Worm (Caenorhabditis elegans) whole organism, young adult: Measurements from ENCODE around the gene nhr-267.

Source experiments
- B0261.1 ChIP-seq: sonication (generic microtip); optimal IDR thresholded peaks from 2 replicates; lab custom pipeline; 2016; ENCODE audit warnings: mild to moderate bottlenecking, missing genetic modification characterization, moderate library complexity, missing compliant biosample characterization
- C06A6.2 ChIP-seq: fragments of 200-800 bp; sonication (Bioruptor generic); conservative IDR thresholded peaks from 2 replicates; pipeline ENCODE4 v1.3.6; 2022; ENCODE audit warnings: missing genetic modification characterization, missing compliant biosample characterization
- D2030.7 ChIP-seq: fragments of 200-800 bp; sonication (Bioruptor generic); IDR thresholded peaks from 2 replicates; pipeline ENCODE4 v1.3.6; 2022; ENCODE audit warnings: missing genetic modification reagents, missing genetic modification characterization, missing compliant biosample characterization
- F23B12.7 ChIP-seq: sonication (generic microtip); optimal IDR thresholded peaks from 2 replicates; lab custom pipeline; 2017; ENCODE audit warnings: missing genetic modification characterization, mild to moderate bottlenecking, missing compliant biosample characterization, antibody characterized with exemption, moderate library complexity; ENCODE audit not compliant: insufficient read depth
- F57A8.1 ChIP-seq: fragments of 200-800 bp; sonication (Bioruptor generic); optimal IDR thresholded peaks from 2 replicates; lab custom pipeline; 2018; ENCODE audit warnings: mild to moderate bottlenecking, missing genetic modification characterization, moderate library complexity, missing compliant biosample characterization
- T07F8.4 ChIP-seq: sonication (generic microtip); optimal IDR thresholded peaks from 2 replicates; lab custom pipeline; 2016; ENCODE audit warnings: mild to moderate bottlenecking, missing genetic modification characterization, moderate library complexity, missing compliant biosample characterization
- T26A5.8 ChIP-seq: sonication (generic microtip); optimal IDR thresholded peaks from 2 replicates; lab custom pipeline; 2016; ENCODE audit warnings: missing genetic modification characterization, missing compliant biosample characterization
- aptf-3 ChIP-seq: fragments of 200-800 bp; sonication (Bioruptor generic); IDR thresholded peaks from 2 replicates; pipeline ENCODE4 v1.3.6; 2022; ENCODE audit warnings: missing genetic modification characterization, missing compliant biosample characterization
- attf-5 ChIP-seq: fragments of 200-800 bp; sonication (Bioruptor generic); optimal IDR thresholded peaks from 2 replicates; lab custom pipeline; 2018; ENCODE audit warnings: mild to moderate bottlenecking, missing genetic modification characterization, missing compliant biosample characterization
- ceh-58 ChIP-seq: fragments of 200-800 bp; sonication (Bioruptor generic); IDR thresholded peaks from 2 replicates; pipeline ENCODE4 v1.3.6; 2022; ENCODE audit warnings: missing genetic modification characterization, missing compliant biosample characterization
- ceh-91 ChIP-seq: fragments of 200-800 bp; sonication (Bioruptor generic); IDR thresholded peaks from 2 replicates; pipeline ENCODE4 v1.3.6; 2022; ENCODE audit warnings: missing genetic modification reagents, missing genetic modification characterization, missing compliant biosample characterization
- dpff-1 ChIP-seq: sonication (generic microtip); optimal IDR thresholded peaks from 2 replicates; lab custom pipeline; 2017; ENCODE audit warnings: mild to moderate bottlenecking, missing genetic modification characterization, missing compliant biosample characterization
- egl-18 ChIP-seq: fragments of 200-800 bp; sonication (Bioruptor generic); IDR thresholded peaks from 2 replicates; pipeline ENCODE4 v1.3.6; 2022; ENCODE audit warnings: missing genetic modification reagents, missing genetic modification characterization, missing compliant biosample characterization
- ekl-4 ChIP-seq: fragments of 200-800 bp; sonication (Bioruptor generic); IDR thresholded peaks from 2 replicates; pipeline ENCODE4 v1.3.6; 2022; ENCODE audit warnings: missing genetic modification reagents, missing genetic modification characterization, missing compliant biosample characterization
- him-1 ChIP-seq: sonication (generic microtip); optimal IDR thresholded peaks from 2 replicates; lab custom pipeline; 2016; ENCODE audit warnings: missing genotype, missing genetic modification reagents, missing genetic modification characterization, missing compliant biosample characterization
- hmg-1.2 ChIP-seq: fragments of 200-800 bp; sonication (Bioruptor generic); IDR thresholded peaks from 2 replicates; pipeline ENCODE4 v1.3.6; 2022; ENCODE audit warnings: missing genetic modification reagents, missing genetic modification characterization, missing compliant biosample characterization
- hmg-20 ChIP-seq: fragments of 200-800 bp; sonication (Bioruptor generic); IDR thresholded peaks from 2 replicates; pipeline ENCODE4 v1.3.6; 2022; ENCODE audit warnings: missing genetic modification reagents, missing genetic modification characterization, missing compliant biosample characterization
- hrde-1 ChIP-seq: sonication (generic microtip); optimal IDR thresholded peaks from 2 replicates; lab custom pipeline; 2016; ENCODE audit warnings: missing genetic modification characterization, mild to moderate bottlenecking, missing compliant biosample characterization, moderate library complexity, missing genotype, missing genetic modification reagents, borderline replicate concordance
- let-526 ChIP-seq: fragments of 200-800 bp; sonication (Bioruptor generic); IDR thresholded peaks from 2 replicates; pipeline ENCODE4 v1.3.6; 2022; ENCODE audit warnings: missing genetic modification reagents, missing genetic modification characterization, missing compliant biosample characterization
- let-607 ChIP-seq, 2 experiments: fragments of 200-800 bp in 1 of 2; sonication (Bioruptor generic) in 1 of 2; sonication (generic microtip) in 1 of 2; optimal IDR thresholded peaks; 2 replicates each; lab custom pipeline; 2016 to 2018; ENCODE audit warnings: mild to moderate bottlenecking in 2 of 2, missing compliant biosample characterization in 2 of 2, missing genetic modification characterization in 2 of 2, moderate library complexity in 2 of 2, missing genotype in 1 of 2
- lin-35 ChIP-seq, 3 experiments: fragments of 150-350 bp in 2 of 3; sonication (generic microtip) in 1 of 3; optimal IDR thresholded peaks; 2 replicates each; lab custom pipeline; 2014 to 2018; ENCODE audit warnings: missing biosample characterization in 3 of 3, missing genetic modification characterization in 3 of 3, missing genetic modification reagents in 3 of 3
- lsl-1 ChIP-seq: fragments of 200-800 bp; sonication (Bioruptor generic); optimal IDR thresholded peaks from 2 replicates; lab custom pipeline; 2018; ENCODE audit warnings: mild to moderate bottlenecking, missing genetic modification characterization, moderate library complexity, missing compliant biosample characterization
- lsy-27 ChIP-seq: sonication (generic microtip); optimal IDR thresholded peaks from 2 replicates; lab custom pipeline; 2017; ENCODE audit warnings: missing genetic modification characterization, mild to moderate bottlenecking, missing compliant biosample characterization, antibody characterized with exemption, missing genotype, borderline replicate concordance; ENCODE audit not compliant: insufficient read depth
- madf-10 ChIP-seq: sonication (generic microtip); optimal IDR thresholded peaks from 2 replicates; lab custom pipeline; 2016; ENCODE audit warnings: mild to moderate bottlenecking, missing genetic modification characterization, missing compliant biosample characterization
- madf-3 ChIP-seq: fragments of 200-800 bp; sonication (Bioruptor generic); IDR thresholded peaks from 2 replicates; pipeline ENCODE4 v1.3.6; 2022; ENCODE audit warnings: missing genetic modification reagents, missing genetic modification characterization, missing compliant biosample characterization
- madf-6 ChIP-seq: fragments of 200-800 bp; sonication (Bioruptor generic); IDR thresholded peaks from 2 replicates; pipeline ENCODE4 v1.3.6; 2022; ENCODE audit warnings: missing genetic modification reagents, missing genetic modification characterization, missing compliant biosample characterization
- madf-8 ChIP-seq: fragments of 200-800 bp; sonication (Bioruptor generic); conservative IDR thresholded peaks from 2 replicates; pipeline ENCODE4 v1.3.6; 2022; ENCODE audit warnings: missing genetic modification reagents, missing genetic modification characterization, missing compliant biosample characterization
- mel-28 ChIP-seq: sonication (generic microtip); optimal IDR thresholded peaks from 2 replicates; lab custom pipeline; 2016; ENCODE audit warnings: borderline replicate concordance, mild to moderate bottlenecking, missing genetic modification characterization, missing compliant biosample characterization
- nfya-2 ChIP-seq: fragments of 200-800 bp; sonication (Bioruptor generic); IDR thresholded peaks from 2 replicates; pipeline ENCODE4 v1.3.6; 2022; ENCODE audit warnings: missing genetic modification reagents, missing genetic modification characterization, missing compliant biosample characterization
- nfyb-1 ChIP-seq: fragments of 200-800 bp; sonication (Bioruptor generic); IDR thresholded peaks from 2 replicates; pipeline ENCODE4 v1.3.6; 2022; ENCODE audit warnings: missing genetic modification reagents, missing genetic modification characterization, missing compliant biosample characterization
- nhr-120 ChIP-seq: fragments of 200-800 bp; sonication (Bioruptor generic); IDR thresholded peaks from 2 replicates; pipeline ENCODE4 v1.3.6; 2022; ENCODE audit warnings: missing genetic modification characterization, missing compliant biosample characterization
- nhr-27 ChIP-seq: fragments of 200-800 bp; sonication (Bioruptor generic); optimal IDR thresholded peaks from 2 replicates; lab custom pipeline; 2018; ENCODE audit warnings: mild to moderate bottlenecking, missing genetic modification characterization, moderate library complexity, missing compliant biosample characterization
- pbrm-1 ChIP-seq: fragments of 200-800 bp; sonication (Bioruptor generic); IDR thresholded peaks from 2 replicates; pipeline ENCODE4 v1.3.6; 2022; ENCODE audit warnings: missing genetic modification reagents, missing genetic modification characterization, missing compliant biosample characterization
- sdz-38 ChIP-seq: sonication (generic microtip); optimal IDR thresholded peaks from 2 replicates; lab custom pipeline; 2016; ENCODE audit warnings: missing genotype, missing genetic modification characterization, missing compliant biosample characterization
- zfh-2 ChIP-seq: fragments of 200-800 bp; sonication (Bioruptor generic); conservative IDR thresholded peaks from 2 replicates; pipeline ENCODE4 v1.3.6; 2022; ENCODE audit warnings: missing genetic modification reagents, missing genetic modification characterization, missing compliant biosample characterization
- ztf-18 ChIP-seq: sonication (generic microtip); optimal IDR thresholded peaks from 2 replicates; lab custom pipeline; 2016; ENCODE audit warnings: missing genotype, mild to moderate bottlenecking, missing genetic modification characterization, missing compliant biosample characterization
- ztf-22 ChIP-seq: fragments of 200-800 bp; sonication (Bioruptor generic); optimal IDR thresholded peaks from 2 replicates; lab custom pipeline; 2018; ENCODE audit warnings: mild to moderate bottlenecking, missing genetic modification characterization, moderate library complexity, missing compliant biosample characterization
- ztf-26 ChIP-seq: sonication (generic microtip); optimal IDR thresholded peaks from 2 replicates; lab custom pipeline; 2017; ENCODE audit warnings: missing genetic modification characterization, missing compliant biosample characterization

nhr-267 gene

ce11 chrIV:9266464-9266863 is 19.7 kb downstream of the nhr-267 start, which contains the start of gene Y11D7A.19:
TSS of gene Y11D7A.19 (minus strand) at chrIV:9266564.
- no peak for TF ChIP-seq ceh-91
- no peak for TF ChIP-seq nfyb-1 (GFP tag; lab: Robert Waterston, UW)
- no peak for TF ChIP-seq C06A6.2 (GFP tag; lab: Robert Waterston, UW)
- TF ChIP-seq ztf-18 (tag; lab: Kevin White, UChicago): no peak
- no peak for TF ChIP-seq hrde-1 (tag; lab: Kevin White, UChicago)
- no peak for TF ChIP-seq mel-28
- TF ChIP-seq hmg-1.2 (GFP tag; lab: Robert Waterston, UW): no peak
- TF ChIP-seq ceh-58 (GFP tag; lab: Robert Waterston, UW): no peak
- TF ChIP-seq D2030.7 (GFP tag; lab: Robert Waterston, UW): no peak
- no peak for TF ChIP-seq T26A5.8
- TF ChIP-seq, all 124 proteins: peak for 0

ce11 chrIV:9264513-9264912 is 21.7 kb downstream of the nhr-267 start:
- TF ChIP-seq madf-3 (GFP tag; lab: Robert Waterston, UW) (no peak), madf-8 (peak; percentile 78), sdz-38 (tag; lab: Kevin White, UChicago) (no peak), lin-35 (GFP tag; optimal IDR thresholded peaks at IDR 0.05; lab: Kevin White, UChicago) (no peak), F57A8.1 (GFP tag; lab: Kevin White, UChicago) (no peak), ekl-4 (GFP tag; lab: Robert Waterston, UW) (no peak), B0261.1 (no peak), egl-18 (GFP tag; lab: Robert Waterston, UW) (no peak), him-1 (tag; lab: Kevin White, UChicago) (no peak), let-526 (GFP tag; lab: Robert Waterston, UW) (no peak), lsy-27 (tag; lab: Kevin White, UChicago) (no peak), nhr-27 (no peak), attf-5 (GFP tag; lab: Kevin White, UChicago) (no peak), ztf-26 (tag; lab: Kevin White, UChicago) (no peak), pbrm-1 (GFP tag; lab: Robert Waterston, UW) (no peak), T07F8.4 (tag; lab: Kevin White, UChicago) (no peak), dpff-1 (no peak), F23B12.7 (tag; lab: Kevin White, UChicago) (no peak), madf-6 (GFP tag; lab: Robert Waterston, UW) (peak; percentile 58), aptf-3 (GFP tag; lab: Robert Waterston, UW) (no peak), lsl-1 (peak; percentile 32), let-607 (tag; optimal IDR thresholded peaks at IDR 0.05; lab: Kevin White, UChicago) (no peak), hmg-20 (GFP tag; lab: Robert Waterston, UW) (no peak), madf-10 (no peak), nhr-120 (GFP tag; lab: Robert Waterston, UW) (no peak), ceh-91 (no peak)

- TF ChIP-seq ztf-22 (GFP tag; lab: Kevin White, UChicago) (no peak), nfya-2 (GFP tag; lab: Robert Waterston, UW) (no peak), zfh-2 (GFP tag; lab: Robert Waterston, UW) (peak; percentile 52; the same call in 1 of the 2 replicates), madf-6 (GFP tag; lab: Robert Waterston, UW) (0 out of 2 replicates have a peak, but pooled peaks have one; percentile 19)
These were observed 22.3 kb downstream of the nhr-267 start, which contains the start of gene flh-1 for ce11 chrIV:9263812-9264320. TSS of gene flh-1 (minus strand) at chrIV:9264270.
